Fruit fly (Drosophila melanogaster): ENCODE results near the gene fz3.

The fz3 gene

DNA sequence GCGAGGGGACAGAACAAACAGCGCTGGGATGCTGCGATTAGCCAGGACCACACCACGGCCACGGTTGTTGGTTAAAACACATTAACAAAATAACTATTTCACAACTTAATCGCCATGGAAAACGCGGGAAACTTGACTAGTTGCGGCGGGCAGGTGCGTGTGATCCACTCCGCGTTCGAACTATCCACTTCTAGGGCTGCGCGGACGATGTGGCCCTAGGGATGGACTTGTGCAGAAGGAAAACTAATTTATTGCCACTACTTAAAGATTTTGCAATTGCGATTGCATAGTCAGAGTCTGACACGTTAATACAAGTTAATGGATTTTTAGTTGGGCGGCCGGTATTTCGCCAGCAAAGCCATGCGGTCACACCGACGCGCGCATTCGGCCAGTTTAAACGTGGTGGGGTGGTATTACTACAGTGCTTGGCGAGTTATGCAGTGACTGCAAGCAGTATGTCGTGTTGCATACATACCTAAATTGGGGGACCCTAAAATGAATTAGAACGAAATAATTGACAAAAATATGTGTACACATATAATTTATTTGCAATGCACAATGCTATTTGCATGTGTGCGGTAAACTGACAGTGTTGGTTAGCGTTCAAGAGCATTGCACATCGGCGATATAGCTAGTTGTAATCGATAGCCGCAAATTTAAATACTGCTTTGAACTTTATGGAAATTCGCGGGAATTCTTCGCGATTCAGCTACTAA, 31.6 kb downstream of the fz3 start, which contains the start of gene Rbf:
Gene Rbf (minus strand): TSS at position 323 of the 716 bp plus-strand sequence.
- TF ChIP-seq pad (GFP tag; optimal IDR thresholded peaks at IDR 0.05) (peak; percentile 48), Hr96 (GFP tag; optimal IDR thresholded peaks at IDR 0.05) (peak; percentile 41), CG11617 (GFP tag; optimal IDR thresholded peaks at IDR 0.05) (no peak), Clk (GFP tag; optimal IDR thresholded peaks at IDR 0.05) (no peak), bab1 (GFP tag; optimal IDR thresholded peaks at IDR 0.05) (no peak), CG1620 (GFP tag; optimal IDR thresholded peaks at IDR 0.05) (peak; percentile 63), CG5204 (GFP tag; optimal IDR thresholded peaks at IDR 0.05) (no peak), toe (GFP tag; optimal IDR thresholded peaks at IDR 0.05) (peak; percentile 27), CG7045 (GFP tag; optimal IDR thresholded peaks at IDR 0.05) (no peak), Crg-1 (GFP tag; optimal IDR thresholded peaks at IDR 0.05) (peak; percentile 63), kay (GFP tag; ENCODE audit: borderline replicate concordance) (no peak), Mnt (GFP tag; optimal IDR thresholded peaks at IDR 0.05) (peak; percentile 51), cic (GFP tag; optimal IDR thresholded peaks at IDR 0.05) (no peak), tj (GFP tag; optimal IDR thresholded peaks at IDR 0.05) (no peak), CG7101 (tag; optimal IDR thresholded peaks at IDR 0.05) (no peak), ovo (GFP tag; optimal IDR thresholded peaks at IDR 0.05) (no peak), cnc (optimal IDR thresholded peaks at IDR 0.05) (no peak)

DNA sequence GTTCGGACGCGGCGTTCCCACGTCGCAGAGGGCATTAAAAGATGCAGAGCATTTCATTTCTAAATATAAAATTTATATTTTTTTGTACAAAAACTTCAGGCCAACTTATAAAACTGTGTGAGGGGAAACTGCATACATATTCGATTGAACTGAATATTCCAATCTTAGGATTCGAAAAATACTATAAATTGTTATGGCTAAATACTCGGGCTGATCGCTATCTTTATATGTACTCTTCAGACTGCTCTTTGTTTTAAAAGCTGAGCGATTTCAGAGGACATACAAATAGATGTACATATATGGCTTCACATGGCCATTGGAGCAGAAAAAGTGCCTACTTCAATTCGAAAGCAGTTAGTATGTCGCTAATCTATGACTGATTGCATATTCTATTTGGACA, 33.6 kb downstream of the fz3 start, which contains the start of gene CG13359:
Gene CG13359 (minus strand): TSS at position 101 of the 400 bp plus-strand sequence.
- no peak for TF ChIP-seq Crg-1 (GFP tag; optimal IDR thresholded peaks at IDR 0.05)

DNA sequence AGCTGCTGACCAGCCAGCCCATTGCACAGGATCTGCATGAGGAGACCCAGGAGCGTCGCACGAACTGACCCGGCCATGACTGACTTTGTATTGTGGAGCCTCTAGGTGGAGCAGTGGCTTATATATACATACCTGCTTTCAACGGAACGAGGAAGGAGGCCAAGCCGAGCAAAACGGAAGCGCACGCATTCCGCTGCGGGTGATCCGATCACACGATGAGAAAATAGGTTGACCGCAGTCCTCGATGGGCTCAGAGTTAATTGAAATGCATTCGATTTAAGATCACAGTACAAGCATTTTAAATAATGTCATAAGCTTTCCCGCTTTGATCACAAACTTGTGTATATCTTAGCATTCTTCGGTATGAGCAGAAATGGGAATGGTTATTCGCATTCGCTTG, 35.1 kb downstream of the fz3 start, which contains the start of gene CG13358:
Gene CG13358 (minus strand): TSS at position 101 of the 400 bp plus-strand sequence.
- TF ChIP-seq cic (GFP tag; optimal IDR thresholded peaks at IDR 0.05) (no peak), toe (GFP tag; optimal IDR thresholded peaks at IDR 0.05) (no peak), CG12768 (GFP tag; optimal IDR thresholded peaks at IDR 0.05) (no peak), CG33017 (tag; optimal IDR thresholded peaks at IDR 0.05) (no peak), Hr96 (GFP tag; optimal IDR thresholded peaks at IDR 0.05) (no peak), kay (GFP tag; ENCODE audit: borderline replicate concordance) (no peak), CG7101 (tag; optimal IDR thresholded peaks at IDR 0.05) (no peak), bab1 (GFP tag; optimal IDR thresholded peaks at IDR 0.05) (no peak), tj (GFP tag; optimal IDR thresholded peaks at IDR 0.05) (no peak), cnc (optimal IDR thresholded peaks at IDR 0.05) (no peak), CG1620 (GFP tag; optimal IDR thresholded peaks at IDR 0.05) (no peak), Clk (GFP tag; optimal IDR thresholded peaks at IDR 0.05) (no peak), Crg-1 (GFP tag; optimal IDR thresholded peaks at IDR 0.05) (no peak), CG11617 (GFP tag; optimal IDR thresholded peaks at IDR 0.05) (no peak), Mnt (GFP tag; optimal IDR thresholded peaks at IDR 0.05) (no peak), CG7045 (GFP tag; optimal IDR thresholded peaks at IDR 0.05) (no peak)

DNA sequence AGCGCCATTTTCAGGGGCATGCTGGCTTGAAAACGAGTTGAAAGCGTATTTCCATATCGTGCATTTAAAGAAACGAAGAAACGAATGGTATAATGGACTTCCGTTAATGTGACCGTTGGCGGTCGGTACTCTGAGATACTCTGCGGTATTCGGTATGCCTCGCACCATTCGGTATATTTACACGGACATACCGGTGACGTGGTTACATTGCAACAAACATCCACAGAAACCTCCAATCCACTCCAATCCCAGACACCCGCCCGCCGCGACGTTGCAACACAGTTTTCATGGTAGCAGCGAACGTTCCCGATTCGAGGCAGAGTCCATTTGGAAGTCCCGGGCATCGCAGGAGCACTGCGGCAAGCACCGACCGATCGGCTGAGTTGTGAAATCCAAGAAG, 36.2 kb downstream of the fz3 start, which contains the start of gene Sec22:
Gene Sec22 (plus strand): TSS at position 170 of the 400 bp plus-strand sequence.
- TF ChIP-seq cnc (optimal IDR thresholded peaks at IDR 0.05), result no peak
- TF ChIP-seq Mnt (GFP tag; optimal IDR thresholded peaks at IDR 0.05), result no peak
- TF ChIP-seq toe (GFP tag; optimal IDR thresholded peaks at IDR 0.05), result no peak
- TF ChIP-seq tj (GFP tag; optimal IDR thresholded peaks at IDR 0.05), result no peak
- peak; percentile 54 for TF ChIP-seq bab1 (GFP tag; optimal IDR thresholded peaks at IDR 0.05)
- TF ChIP-seq Hr96 (GFP tag; optimal IDR thresholded peaks at IDR 0.05), result no peak
- peak; percentile 3 for TF ChIP-seq pad (GFP tag; optimal IDR thresholded peaks at IDR 0.05)
- no peak for TF ChIP-seq kay (GFP tag; ENCODE audit: borderline replicate concordance)
- TF ChIP-seq CG14711 (tag; optimal IDR thresholded peaks at IDR 0.05), result no peak
- no peak for TF ChIP-seq Clk (GFP tag; optimal IDR thresholded peaks at IDR 0.05)
- TF ChIP-seq CG33017 (tag; optimal IDR thresholded peaks at IDR 0.05), result no peak
- TF ChIP-seq CG5204 (GFP tag; optimal IDR thresholded peaks at IDR 0.05), result no peak
- no peak for TF ChIP-seq cic (GFP tag; optimal IDR thresholded peaks at IDR 0.05)
- TF ChIP-seq ovo (GFP tag; optimal IDR thresholded peaks at IDR 0.05), result no peak
- no peak for TF ChIP-seq Crg-1 (GFP tag; optimal IDR thresholded peaks at IDR 0.05)
- no peak for TF ChIP-seq CG11617 (GFP tag; optimal IDR thresholded peaks at IDR 0.05)
- peak; percentile 4 for TF ChIP-seq CG1620 (GFP tag; optimal IDR thresholded peaks at IDR 0.05)
- TF ChIP-seq CG7101 (tag; optimal IDR thresholded peaks at IDR 0.05), result peak; percentile 2
- no peak for TF ChIP-seq CG12768 (GFP tag; optimal IDR thresholded peaks at IDR 0.05)
- TF ChIP-seq CG7045 (GFP tag; optimal IDR thresholded peaks at IDR 0.05), result no peak

DNA sequence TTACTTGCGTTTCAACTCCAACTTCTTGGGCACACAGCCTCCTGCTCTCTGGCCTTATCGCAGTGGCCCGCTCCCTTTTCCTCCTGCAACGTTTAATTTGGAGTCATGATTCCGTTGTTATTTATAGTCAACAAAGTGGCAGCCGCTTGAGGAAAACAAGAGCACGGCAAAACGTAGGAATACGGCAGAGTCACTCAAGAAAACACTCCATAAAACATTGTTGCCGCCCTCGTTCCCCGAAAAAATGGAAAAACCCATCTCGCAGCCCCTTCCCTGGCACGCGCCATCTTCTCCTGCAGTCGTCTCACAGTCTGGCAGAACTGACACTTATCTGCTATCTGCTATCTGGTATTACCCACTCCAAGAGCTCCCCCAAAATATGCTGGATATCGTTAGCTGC, 55.2 kb downstream of the fz3 start:
- TF ChIP-seq CG14711 (tag; optimal IDR thresholded peaks at IDR 0.05), result no peak
- TF ChIP-seq Mnt (GFP tag; optimal IDR thresholded peaks at IDR 0.05), result no peak
- TF ChIP-seq CG33017 (tag; optimal IDR thresholded peaks at IDR 0.05), result no peak
- no peak for TF ChIP-seq CG1620 (GFP tag; optimal IDR thresholded peaks at IDR 0.05)
- no peak for TF ChIP-seq tj (GFP tag; optimal IDR thresholded peaks at IDR 0.05)
- TF ChIP-seq cic (GFP tag; optimal IDR thresholded peaks at IDR 0.05), result no peak
- TF ChIP-seq toe (GFP tag; optimal IDR thresholded peaks at IDR 0.05), result no peak
- TF ChIP-seq CG11617 (GFP tag; optimal IDR thresholded peaks at IDR 0.05), result no peak
- TF ChIP-seq bab1 (GFP tag; optimal IDR thresholded peaks at IDR 0.05), result no peak
- no peak for TF ChIP-seq CG7045 (GFP tag; optimal IDR thresholded peaks at IDR 0.05)
- TF ChIP-seq Clk (GFP tag; optimal IDR thresholded peaks at IDR 0.05), result no peak
- TF ChIP-seq CG5204 (GFP tag; optimal IDR thresholded peaks at IDR 0.05), result no peak
- TF ChIP-seq kay (GFP tag; ENCODE audit: borderline replicate concordance), result no peak
- TF ChIP-seq Hr96 (GFP tag; optimal IDR thresholded peaks at IDR 0.05), result no peak
- no peak for TF ChIP-seq pad (GFP tag; optimal IDR thresholded peaks at IDR 0.05)
- TF ChIP-seq CG12768 (GFP tag; optimal IDR thresholded peaks at IDR 0.05), result no peak
